Worm (Caenorhabditis elegans): ENCODE data around the gene col-142.

ce11 chrV:6878559-6878958 lies 47.6 kb downstream of the col-142 start:
- TF ChIP-seq W03F9.2 (tag; optimal IDR thresholded peaks at IDR 0.05): no peak
- TF ChIP-seq him-1 (tag; optimal IDR thresholded peaks at IDR 0.05): no peak
